Worm (Caenorhabditis elegans): ENCODE measurements around the gene hlh-8.
A peak's percentile ranks its signal among the peaks of the same experiment; 100 is the strongest.

The hlh-8 gene

DNA sequence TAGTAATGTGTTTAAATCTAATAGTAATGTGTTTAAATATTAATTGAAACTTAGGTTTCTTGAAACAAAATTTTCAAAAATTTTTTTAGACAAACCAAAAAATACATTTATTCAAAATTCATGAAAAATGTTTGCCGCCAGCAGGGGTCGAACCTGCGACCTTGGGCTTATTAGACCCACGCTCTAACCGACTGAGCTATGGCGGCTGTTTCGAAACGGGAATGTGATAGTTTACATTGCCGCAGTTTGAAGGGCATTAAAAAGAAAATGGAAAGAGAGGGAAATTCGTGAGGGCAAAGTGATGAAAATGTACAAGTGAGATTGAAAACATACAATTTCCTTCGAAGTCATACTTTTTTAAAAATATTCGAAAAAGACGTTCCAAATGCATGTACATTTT, 40.2 kb downstream of the hlh-8 start:
- TF ChIP-seq lin-14 (GFP tag; optimal IDR thresholded peaks at IDR 0.05) (peak; percentile 42), skn-1 (tag; optimal IDR thresholded peaks at IDR 0.05) (peak; percentile 3), nhr-28 (tag; optimal IDR thresholded peaks at IDR 0.05) (no peak), mep-1 (tag; optimal IDR thresholded peaks at IDR 0.05) (peak; percentile 56), grh-1 (GFP tag; IDR thresholded peaks at IDR 0.05) (no peak), fkh-4 (tag; optimal IDR thresholded peaks at IDR 0.05; ENCODE audit: borderline replicate concordance) (no peak), jun-1 (tag; optimal IDR thresholded peaks at IDR 0.05) (no peak), hlh-4 (tag; optimal IDR thresholded peaks at IDR 0.05) (no peak), mab-9 (GFP tag; IDR thresholded peaks at IDR 0.05) (no peak), mdl-1 (tag; optimal IDR thresholded peaks at IDR 0.05) (peak in 1 of 2 experiments; percentile 50), aly-2 (tag; optimal IDR thresholded peaks at IDR 0.05) (no peak), irx-1 (tag; optimal IDR thresholded peaks at IDR 0.05) (no peak), F16B12.6 (tag; optimal IDR thresholded peaks at IDR 0.05) (no peak), ceh-63 (GFP tag; optimal IDR thresholded peaks at IDR 0.05) (no peak), zip-4 (GFP tag; optimal IDR thresholded peaks at IDR 0.05) (no peak), pqm-1 (tag; optimal IDR thresholded peaks at IDR 0.05) (no peak), ztf-4 (tag; optimal IDR thresholded peaks at IDR 0.05) (no peak), dsc-1 (tag; optimal IDR thresholded peaks at IDR 0.05) (peak; percentile 51), fkh-10 (GFP tag; optimal IDR thresholded peaks at IDR 0.05) (no peak), sptf-1 (tag; optimal IDR thresholded peaks at IDR 0.05) (no peak), alr-1 (tag; optimal IDR thresholded peaks at IDR 0.05; ENCODE audit: borderline replicate concordance) (no peak), dpl-1 (GFP tag; optimal IDR thresholded peaks at IDR 0.05) (no peak), C04F5.9 (tag; optimal IDR thresholded peaks at IDR 0.05) (no peak), unc-86 (tag; optimal IDR thresholded peaks at IDR 0.05) (no peak), fkh-8 (tag; optimal IDR thresholded peaks at IDR 0.05) (no peak), nhr-84 (tag; optimal IDR thresholded peaks at IDR 0.05) (no peak), nhr-20 (tag; optimal IDR thresholded peaks at IDR 0.05) (peak; percentile 65), C16A3.4 (tag; optimal IDR thresholded peaks at IDR 0.05) (peak; percentile 62), efl-1 (optimal IDR thresholded peaks at IDR 0.05) (no peak), efl-1 (GFP tag; optimal IDR thresholded peaks at IDR 0.05 in 1 of 2) (peak in 1 of 2 experiments; percentile 29), ceh-88 (GFP tag; IDR thresholded peaks at IDR 0.05) (no peak), blmp-1 (tag; optimal IDR thresholded peaks at IDR 0.05) (peak; percentile 20), lin-15B (tag; optimal IDR thresholded peaks at IDR 0.05) (no peak), lin-13 (GFP tag; optimal IDR thresholded peaks at IDR 0.05) (no peak), ceh-82 (tag; optimal IDR thresholded peaks at IDR 0.05) (peak in 2 of 3 experiments; percentile 6 to 24), pag-3 (tag; optimal IDR thresholded peaks at IDR 0.05; ENCODE audit: borderline replicate concordance, insufficient read depth) (no peak), snpc-4 (tag; optimal IDR thresholded peaks at IDR 0.05) (no peak), hpl-2 (GFP tag; optimal IDR thresholded peaks at IDR 0.05) (no peak), nhr-47 (tag; optimal IDR thresholded peaks at IDR 0.05) (peak; percentile 50), nhr-76 (tag; optimal IDR thresholded peaks at IDR 0.05) (no peak), lsy-2 (tag; optimal IDR thresholded peaks at IDR 0.05) (peak in 1 of 2 experiments; percentile 3), ces-1 (GFP tag; optimal IDR thresholded peaks at IDR 0.05) (no peak), egl-27 (tag; optimal IDR thresholded peaks at IDR 0.05) (no peak), ceh-90 (tag; optimal IDR thresholded peaks at IDR 0.05) (no peak), ama-1 (optimal IDR thresholded peaks at IDR 0.05) (no peak), efl-3 (GFP tag; optimal IDR thresholded peaks at IDR 0.05) (no peak), swsn-7 (tag; optimal IDR thresholded peaks at IDR 0.05) (peak; percentile 30), unc-30 (tag; optimal IDR thresholded peaks at IDR 0.05) (no peak), snu-23 (GFP tag; optimal IDR thresholded peaks at IDR 0.05) (peak; percentile 64), elt-2 (tag; optimal IDR thresholded peaks at IDR 0.05) (no peak), xbp-1 (tag; optimal IDR thresholded peaks at IDR 0.05) (peak; percentile 37), sup-37 (GFP tag; optimal IDR thresholded peaks at IDR 0.05) (no peak), nhr-77 (tag; optimal IDR thresholded peaks at IDR 0.05) (no peak), fos-1 (tag; optimal IDR thresholded peaks at IDR 0.05) (no peak), mef-2 (tag; optimal IDR thresholded peaks at IDR 0.05) (no peak)

All from whole organism, L1 larva.